Fruit fly (Drosophila melanogaster) whole organism, embryonic: ENCODE results near the gene Exn.

ENCODE experiments used
- Adf1 ChIP-seq: fragments of 200-800 bp; sonication (Bioruptor generic); IDR thresholded peaks from 2 replicates; pipeline ENCODE4 v1.3.6; 2022; ENCODE audit warnings: missing biosample characterization, missing genetic modification characterization
- B-H1 ChIP-seq: fragments of 200-800 bp; sonication (Bioruptor generic); IDR thresholded peaks from 3 replicates; pipeline ENCODE4 v1.3.6; 2022; ENCODE audit warnings: missing biosample characterization, missing genetic modification characterization
- Blimp-1 ChIP-seq: fragments of 200-800 bp; sonication (Bioruptor generic); optimal IDR thresholded peaks from 3 replicates; lab custom pipeline; 2018; ENCODE audit warnings: missing biosample characterization, missing genetic modification characterization, mild to moderate bottlenecking, moderate library complexity, missing genetic modification reagents
- Bteb2 ChIP-seq: fragments of 200-800 bp; sonication (Bioruptor generic); optimal IDR thresholded peaks from 2 replicates; lab custom pipeline; 2016; ENCODE audit warnings: missing biosample characterization, missing genetic modification characterization
- CG10147 ChIP-seq: fragments of 200-800 bp; sonication (Bioruptor generic); optimal IDR thresholded peaks from 2 replicates; lab custom pipeline; 2019; ENCODE audit warnings: missing biosample characterization, mild to moderate bottlenecking, missing genetic modification characterization, moderate library complexity
- CG10209 ChIP-seq: fragments of 200-800 bp; sonication (Bioruptor generic); optimal IDR thresholded peaks from 3 replicates; lab custom pipeline; 2017; ENCODE audit warnings: missing biosample characterization, mild to moderate bottlenecking, missing genetic modification characterization, missing genetic modification reagents
- CG10267 ChIP-seq: fragments of 200-800 bp; sonication (Bioruptor generic); optimal IDR thresholded peaks from 2 replicates; lab custom pipeline; 2018; ENCODE audit warnings: missing biosample characterization, mild to moderate bottlenecking, missing genetic modification characterization, moderate library complexity
- CG11085 ChIP-seq: fragments of 200-800 bp; sonication (Bioruptor generic); IDR thresholded peaks from 2 replicates; pipeline ENCODE4 v1.3.6; 2022; ENCODE audit warnings: missing biosample characterization, missing genetic modification characterization
- CG11398 ChIP-seq: fragments of 200-800 bp; sonication (Bioruptor generic); optimal IDR thresholded peaks from 2 replicates; lab custom pipeline; 2016; ENCODE audit warnings: missing biosample characterization, missing genetic modification characterization
- CG12104 ChIP-seq: fragments of 200-800 bp; sonication (Bioruptor generic); optimal IDR thresholded peaks from 3 replicates; lab custom pipeline; 2016; ENCODE audit warnings: missing biosample characterization, missing genetic modification characterization
- CG12219 ChIP-seq: fragments of 200-800 bp; sonication (Bioruptor generic); optimal IDR thresholded peaks from 3 replicates; lab custom pipeline; 2018; ENCODE audit warnings: missing biosample characterization, mild to moderate bottlenecking, missing genetic modification characterization
- CG12769 ChIP-seq: fragments of 200-800 bp; sonication (Bioruptor generic); optimal IDR thresholded peaks from 2 replicates; lab custom pipeline; 2019; ENCODE audit warnings: missing biosample characterization, mild to moderate bottlenecking, missing genetic modification characterization, moderate library complexity
- CG12942 ChIP-seq: fragments of 200-800 bp; sonication (Bioruptor generic); optimal IDR thresholded peaks from 3 replicates; lab custom pipeline; 2016; ENCODE audit warnings: missing biosample characterization, missing genetic modification characterization
- CG13123 ChIP-seq: fragments of 200-800 bp; sonication (Bioruptor generic); optimal IDR thresholded peaks from 2 replicates; lab custom pipeline; 2016; ENCODE audit warnings: missing biosample characterization, missing genetic modification characterization
- CG13296 ChIP-seq: fragments of 200-800 bp; sonication (Bioruptor generic); optimal IDR thresholded peaks from 3 replicates; lab custom pipeline; 2018; ENCODE audit warnings: missing biosample characterization, mild to moderate bottlenecking, missing genetic modification characterization
- CG17186 ChIP-seq: fragments of 200-800 bp; sonication (Bioruptor generic); optimal IDR thresholded peaks from 3 replicates; lab custom pipeline; 2017; ENCODE audit warnings: missing biosample characterization, missing genetic modification reagents, missing genetic modification characterization
- CG17612 ChIP-seq: fragments of 200-800 bp; sonication (Bioruptor generic); IDR thresholded peaks from 2 replicates; pipeline ENCODE4 v1.3.6; 2022; ENCODE audit warnings: missing biosample characterization, missing genetic modification characterization
- CG1832 ChIP-seq: fragments of 200-800 bp; sonication (Bioruptor generic); optimal IDR thresholded peaks from 2 replicates; lab custom pipeline; 2017; ENCODE audit warnings: missing biosample characterization, mild to moderate bottlenecking, missing genetic modification characterization, inconsistent platforms
- CG2120 ChIP-seq: fragments of 200-800 bp; sonication (Bioruptor generic); optimal IDR thresholded peaks from 3 replicates; lab custom pipeline; 2016; ENCODE audit warnings: missing biosample characterization, missing genetic modification characterization
- CG4404 ChIP-seq: fragments of 200-800 bp; sonication (Bioruptor generic); IDR thresholded peaks from 2 replicates; pipeline ENCODE4 v1.3.6; 2022; ENCODE audit warnings: missing biosample characterization, missing genetic modification characterization
- CG4424 ChIP-seq: fragments of 200-800 bp; sonication (Bioruptor generic); optimal IDR thresholded peaks from 3 replicates; lab custom pipeline; 2016; ENCODE audit warnings: missing biosample characterization, missing genetic modification characterization
- CG5180 ChIP-seq: fragments of 200-800 bp; sonication (Bioruptor generic); optimal IDR thresholded peaks from 3 replicates; lab custom pipeline; 2017; ENCODE audit warnings: missing biosample characterization, missing genetic modification characterization, mild to moderate bottlenecking, moderate library complexity, missing genetic modification reagents
- CG5953 ChIP-seq: fragments of 200-800 bp; sonication (Bioruptor generic); IDR thresholded peaks from 2 replicates; pipeline ENCODE4 v1.3.6; 2022; ENCODE audit warnings: missing biosample characterization, missing genetic modification characterization
- CG6254 ChIP-seq: fragments of 200-800 bp; sonication (Bioruptor generic); optimal IDR thresholded peaks from 3 replicates; lab custom pipeline; 2017; ENCODE audit warnings: mild to moderate bottlenecking, missing biosample characterization, missing genetic modification reagents, missing genetic modification characterization
- CG8944 ChIP-seq: fragments of 200-800 bp; sonication (Bioruptor generic); optimal IDR thresholded peaks from 3 replicates; lab custom pipeline; 2016; ENCODE audit warnings: missing biosample characterization, missing genetic modification characterization
- CG9727 ChIP-seq: fragments of 200-800 bp; sonication (Bioruptor generic); optimal IDR thresholded peaks from 3 replicates; lab custom pipeline; 2017; ENCODE audit warnings: missing biosample characterization, mild to moderate bottlenecking, missing genetic modification characterization
- CkIIα-i1 ChIP-seq: fragments of 200-800 bp; sonication (Bioruptor generic); IDR thresholded peaks from 2 replicates; pipeline ENCODE4 v1.3.6; 2022; ENCODE audit warnings: missing biosample characterization, missing genetic modification characterization
- CoRest ChIP-seq: fragments of 200-800 bp; sonication (Bioruptor generic); optimal IDR thresholded peaks from 3 replicates; lab custom pipeline; 2018; ENCODE audit warnings: missing biosample characterization, mild to moderate bottlenecking, missing genetic modification characterization, moderate library complexity
- Hmx ChIP-seq: fragments of 200-800 bp; sonication (Bioruptor generic); optimal IDR thresholded peaks from 2 replicates; lab custom pipeline; 2016; ENCODE audit warnings: missing biosample characterization, missing genetic modification characterization
- Kr ChIP-seq: fragments of 200-800 bp; sonication (Bioruptor generic); optimal IDR thresholded peaks from 2 replicates; lab custom pipeline; 2017; ENCODE audit warnings: missing biosample characterization, mild to moderate bottlenecking, missing genetic modification characterization
- Neu2 ChIP-seq: fragments of 200-800 bp; sonication (Bioruptor generic); optimal IDR thresholded peaks from 3 replicates; lab custom pipeline; 2016; ENCODE audit warnings: missing biosample characterization, missing genetic modification characterization, borderline replicate concordance
- Nf-YA ChIP-seq: fragments of 200-800 bp; sonication (Bioruptor generic); IDR thresholded peaks from 2 replicates; pipeline ENCODE4 v1.3.6; 2022; ENCODE audit warnings: missing biosample characterization, missing genetic modification characterization
- Ssrp ChIP-seq: fragments of 200-800 bp; sonication (Bioruptor generic); optimal IDR thresholded peaks from 2 replicates; lab custom pipeline; 2018; ENCODE audit warnings: missing biosample characterization, mild to moderate bottlenecking, missing genetic modification characterization, moderate library complexity
- Tbp ChIP-seq: fragments of >200 bp; optimal IDR thresholded peaks from 2 replicates; lab custom pipeline; 2018; ENCODE audit warnings: missing biosample characterization, missing genetic modification characterization
- ara ChIP-seq: fragments of 200-800 bp; sonication (Bioruptor generic); IDR thresholded peaks from 2 replicates; pipeline ENCODE4 v1.3.6; 2022; ENCODE audit warnings: missing biosample characterization, missing genetic modification characterization
- cad ChIP-seq: fragments of >200 bp; optimal IDR thresholded peaks from 2 replicates; lab custom pipeline; 2017; ENCODE audit warnings: missing biosample characterization, missing genetic modification characterization
- corto ChIP-seq: fragments of 200-800 bp; sonication (Bioruptor generic); optimal IDR thresholded peaks from 2 replicates; lab custom pipeline; 2016; ENCODE audit warnings: missing biosample characterization, mild to moderate bottlenecking, missing genetic modification characterization, moderate library complexity
- dpn ChIP-seq, 2 experiments: fragments of 200-800 bp; sonication (Bioruptor generic); optimal IDR thresholded peaks; 3 replicates each; lab custom pipeline; 2016; ENCODE audit warnings: missing biosample characterization in 2 of 2, missing genetic modification characterization in 2 of 2
- ems ChIP-seq: fragments of 200-800 bp; sonication (Bioruptor generic); optimal IDR thresholded peaks from 3 replicates; lab custom pipeline; 2016; ENCODE audit warnings: missing biosample characterization, missing genetic modification characterization
- en ChIP-seq: fragments of 200-800 bp; sonication (Bioruptor generic); optimal IDR thresholded peaks from 2 replicates; lab custom pipeline; 2016; ENCODE audit warnings: missing biosample characterization, missing genetic modification characterization
- eyg ChIP-seq: fragments of 200-800 bp; sonication (Bioruptor generic); optimal IDR thresholded peaks from 3 replicates; lab custom pipeline; 2016; ENCODE audit warnings: missing biosample characterization, missing genetic modification characterization
- hth ChIP-seq: fragments of >200 bp; optimal IDR thresholded peaks from 2 replicates; lab custom pipeline; 2017; ENCODE audit warnings: inconsistent platforms
- nerfin-1 ChIP-seq: fragments of 200-800 bp; sonication (Bioruptor generic); optimal IDR thresholded peaks from 3 replicates; lab custom pipeline; 2019; ENCODE audit warnings: missing biosample characterization, mild to moderate bottlenecking, missing genetic modification characterization, moderate library complexity
- org-1 ChIP-seq: fragments of 200-800 bp; sonication (Bioruptor generic); optimal IDR thresholded peaks from 2 replicates; lab custom pipeline; 2017; ENCODE audit warnings: missing biosample characterization, missing genetic modification characterization
- sd ChIP-seq: fragments of 200-800 bp; sonication (Bioruptor generic); optimal IDR thresholded peaks from 3 replicates; lab custom pipeline; 2018; ENCODE audit warnings: missing biosample characterization, mild to moderate bottlenecking, missing genetic modification characterization, moderate library complexity
- shn ChIP-seq: fragments of 200-800 bp; sonication (Bioruptor generic); optimal IDR thresholded peaks from 3 replicates; lab custom pipeline; 2016; ENCODE audit warnings: missing biosample characterization, missing genetic modification characterization
- sna ChIP-seq: fragments of 200-800 bp; sonication (Bioruptor generic); IDR thresholded peaks from 2 replicates; pipeline ENCODE4 v1.3.6; 2022; ENCODE audit warnings: missing biosample characterization, missing genetic modification characterization; ENCODE audit not compliant: partially characterized antibody
- so ChIP-seq: fragments of 200-800 bp; sonication (Bioruptor generic); IDR thresholded peaks from 3 replicates; pipeline ENCODE4 v1.3.6; 2022; ENCODE audit warnings: missing biosample characterization, missing genetic modification characterization
- wor ChIP-seq: fragments of 200-800 bp; sonication (Bioruptor generic); IDR thresholded peaks from 2 replicates; pipeline ENCODE4 v1.3.6; 2022; ENCODE audit warnings: missing biosample characterization, missing genetic modification characterization

Exn gene

DNA sequence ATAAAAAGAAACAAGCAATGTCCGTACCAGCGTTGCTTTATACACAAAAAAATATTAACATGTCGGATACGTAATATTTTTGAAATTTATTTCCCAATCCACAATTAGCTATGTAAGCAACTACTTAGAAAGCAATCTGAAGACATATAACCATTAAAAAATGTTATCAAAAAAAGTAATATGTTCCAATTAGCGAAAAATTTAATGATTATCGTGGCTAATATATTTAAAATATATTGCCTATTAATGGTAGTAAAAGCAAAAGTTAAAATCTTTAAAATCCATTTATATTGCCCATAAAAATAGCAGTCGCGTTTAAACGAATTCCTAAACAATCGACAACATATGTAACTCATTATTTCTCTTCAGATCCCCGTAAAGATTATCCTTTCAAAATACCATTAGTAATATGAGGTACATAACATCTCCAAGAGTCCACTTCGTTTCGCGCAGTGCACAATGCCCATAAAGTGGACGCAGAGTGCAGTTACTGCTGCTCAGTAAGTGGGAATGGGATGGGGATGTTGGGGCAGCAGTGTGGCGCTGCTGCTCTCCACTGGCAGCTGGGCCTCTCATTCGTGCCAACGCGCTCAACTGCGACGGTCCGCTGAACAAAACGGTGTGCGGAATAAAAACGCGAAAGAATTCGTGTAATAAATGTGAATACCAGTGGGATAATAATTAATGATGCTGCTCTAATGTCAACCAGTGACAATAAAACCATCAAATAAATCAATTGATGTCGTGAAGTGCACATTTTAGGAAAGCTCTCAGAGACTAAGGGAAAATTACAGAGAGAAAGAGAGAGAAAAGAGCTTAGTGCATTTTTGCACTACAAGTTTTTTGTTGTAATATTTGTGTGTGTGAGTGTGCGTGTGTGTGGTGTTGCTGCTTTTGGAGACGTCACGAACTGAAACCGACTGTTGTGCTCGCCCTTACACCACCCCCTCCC is 16.5 kb downstream of the Exn start (continued):
- no peak for TF ChIP-seq wor (GFP tag; lab: Robert Waterston, UW)
- TF ChIP-seq Blimp-1 (GFP tag; lab: Kevin White, UChicago): no peak
- TF ChIP-seq CoRest (tag; lab: Kevin White, UChicago): peak; percentile 71
- TF ChIP-seq Bteb2: no peak
- TF ChIP-seq CG12769 (tag; lab: Kevin White, UChicago): peak; percentile 76
- no peak for TF ChIP-seq CG13123 (GFP tag; lab: Kevin White, UChicago)
- TF ChIP-seq CG12219 (GFP tag; lab: Kevin White, UChicago): peak; percentile 26
- TF ChIP-seq hth: no peak
- no peak for TF ChIP-seq Kr (GFP tag; lab: Kevin White, UChicago)
- TF ChIP-seq CG2120 (GFP tag; lab: Kevin White, UChicago): peak; percentile 43
- TF ChIP-seq Nf-YA (GFP tag; lab: Robert Waterston, UW): no peak
- peak in 1 of 2 experiments; percentile 50 for TF ChIP-seq dpn (GFP tag; optimal IDR thresholded peaks at IDR 0.05; lab: Kevin White, UChicago)
- no peak for TF ChIP-seq cad (GFP tag; lab: Kevin White, UChicago)
- no peak for TF ChIP-seq CG4404 (GFP tag; lab: Robert Waterston, UW)
- TF ChIP-seq CG17186: no peak
- peak; percentile 63 for TF ChIP-seq CG5180
- peak; percentile 35 for TF ChIP-seq CG13296 (GFP tag; lab: Kevin White, UChicago)
- no peak for TF ChIP-seq eyg
- TF ChIP-seq CG5953: peak; percentile 65
- no peak for TF ChIP-seq CG11398 (GFP tag; lab: Kevin White, UChicago)
- peak; percentile 66 for TF ChIP-seq sd (tag; lab: Kevin White, UChicago)
- TF ChIP-seq Tbp: no peak
- TF ChIP-seq Neu2: no peak
- peak; percentile 18 for TF ChIP-seq nerfin-1
- TF ChIP-seq sna (GFP tag; lab: Robert Waterston, UW): no peak
- peak; percentile 67 for TF ChIP-seq CG4424 (GFP tag; lab: Kevin White, UChicago)
- TF ChIP-seq Ssrp (tag; lab: Kevin White, UChicago): peak; percentile 37
- 0 out of 3 replicates have a peak, but pooled peaks have one; percentile 22 for TF ChIP-seq B-H1 (GFP tag; lab: Robert Waterston, UW)
- TF ChIP-seq CG1832: no peak
- TF ChIP-seq en (GFP tag; lab: Kevin White, UChicago): no peak
- no peak for TF ChIP-seq CG11085 (GFP tag; lab: Robert Waterston, UW)
- peak; percentile 1 for TF ChIP-seq CG8944 (GFP tag; lab: Kevin White, UChicago)
- no peak for TF ChIP-seq CkIIα-i1 (GFP tag; lab: Robert Waterston, UW)
- peak; percentile 48 for TF ChIP-seq ara (GFP tag; lab: Robert Waterston, UW)
- TF ChIP-seq CG10267 (tag; lab: Kevin White, UChicago): peak; percentile 26
- TF ChIP-seq org-1 (GFP tag; lab: Kevin White, UChicago): peak; percentile 5
- peak; percentile 49 for TF ChIP-seq CG12942
- TF ChIP-seq CG9727: peak; percentile 71
- TF ChIP-seq CG12104 (GFP tag; lab: Kevin White, UChicago): peak; percentile 68
- peak; percentile 10; the same call in 1 of the 2 replicates for TF ChIP-seq Adf1
- TF ChIP-seq CG10147: peak; percentile 37
- no peak for TF ChIP-seq CG17612 (GFP tag; lab: Robert Waterston, UW)
- TF ChIP-seq corto: no peak
- TF ChIP-seq ems (GFP tag; lab: Kevin White, UChicago): peak; percentile 30
- peak; percentile 63 for TF ChIP-seq CG10209
- TF ChIP-seq CG6254: peak; percentile 53
- no peak for TF ChIP-seq so (GFP tag; lab: Robert Waterston, UW)
- TF ChIP-seq shn (GFP tag; lab: Kevin White, UChicago): peak; percentile 38
- no peak for TF ChIP-seq Hmx (GFP tag; lab: Kevin White, UChicago)
